Worm (Caenorhabditis elegans): ENCODE data around the gene F45E1.1.

The F45E1.1 gene

ce11 chrX:8019665-8020064 lies 16.2 kb downstream of the F45E1.1 start (continued):
- TF ChIP-seq spr-1 (tag; optimal IDR thresholded peaks at IDR 0.05) (no peak), set-16 (GFP tag; IDR thresholded peaks at IDR 0.05) (peak; percentile 81), ceh-20 (GFP tag; IDR thresholded peaks at IDR 0.05) (peak; percentile 88), daf-8 (GFP tag; IDR thresholded peaks at IDR 0.05) (no peak), attf-4 (tag; optimal IDR thresholded peaks at IDR 0.05) (no peak), T26A8.4 (GFP tag; IDR thresholded peaks at IDR 0.05) (peak; percentile 79), unc-39 (tag; optimal IDR thresholded peaks at IDR 0.05) (no peak), unc-62 (GFP tag; optimal IDR thresholded peaks at IDR 0.05 in 1 of 2) (peak in 1 of 2 experiments; percentile 63), unc-62 (tag; optimal IDR thresholded peaks at IDR 0.05) (no peak), ceh-82 (tag; optimal IDR thresholded peaks at IDR 0.05) (no peak), daf-16 (GFP tag; optimal IDR thresholded peaks at IDR 0.05) (peak in 1 of 2 experiments; percentile 59), daf-16 (tag; optimal IDR thresholded peaks at IDR 0.05) (peak; percentile 90), cey-2 (tag; optimal IDR thresholded peaks at IDR 0.05; ENCODE audit: borderline replicate concordance, insufficient read depth) (no peak), nhr-48 (tag; optimal IDR thresholded peaks at IDR 0.05) (peak; percentile 72), mep-1 (tag; optimal IDR thresholded peaks at IDR 0.05) (peak; percentile 93), php-3 (GFP tag; IDR thresholded peaks at IDR 0.05) (peak; percentile 61; the same call in 1 of the 2 replicates), F37D6.2 (tag; optimal IDR thresholded peaks at IDR 0.05) (peak; percentile 57), F49E8.2 (tag; optimal IDR thresholded peaks at IDR 0.05; ENCODE audit: borderline replicate concordance) (no peak), lin-39 (tag; optimal IDR thresholded peaks at IDR 0.05) (no peak), unc-130 (GFP tag; optimal IDR thresholded peaks at IDR 0.05) (no peak), nhr-102 (tag; optimal IDR thresholded peaks at IDR 0.05) (peak; percentile 24), sdz-12 (GFP tag; optimal IDR thresholded peaks at IDR 0.05) (peak; percentile 35), aha-1 (tag) (peak; percentile 97), R02D3.7 (tag; optimal IDR thresholded peaks at IDR 0.05) (no peak), Y5F2A.4 (GFP tag; optimal IDR thresholded peaks at IDR 0.05) (no peak), saeg-2 (GFP tag; IDR thresholded peaks at IDR 0.05) (0 out of 2 replicates have a peak, but pooled peaks have one; percentile 60), ZK546.5 (tag; optimal IDR thresholded peaks at IDR 0.05) (no peak), dve-1 (tag; optimal IDR thresholded peaks at IDR 0.05; ENCODE audit: insufficient read depth) (peak; percentile 91), spr-3 (GFP tag; optimal IDR thresholded peaks at IDR 0.05) (no peak), nhr-76 (tag; optimal IDR thresholded peaks at IDR 0.05) (no peak), ces-1 (GFP tag; optimal IDR thresholded peaks at IDR 0.05) (no peak), lin-13 (GFP tag; optimal IDR thresholded peaks at IDR 0.05) (peak; percentile 59), dmd-8 (GFP tag; IDR thresholded peaks at IDR 0.05) (peak; percentile 62; the same call in 1 of the 2 replicates), egl-43 (GFP tag; IDR thresholded peaks at IDR 0.05) (peak; percentile 93), pqm-1 (tag; optimal IDR thresholded peaks at IDR 0.05) (peak; percentile 24), hlh-30 (tag; optimal IDR thresholded peaks at IDR 0.05; ENCODE audit: insufficient read depth) (peak; percentile 99)

ce11 chrX:8021609-8022008 lies 18.1 kb downstream of the F45E1.1 start:
- peak; percentile 7 for TF ChIP-seq lin-13 (GFP tag; optimal IDR thresholded peaks at IDR 0.05)
- TF ChIP-seq ZK337.2 (GFP tag; IDR thresholded peaks at IDR 0.05): 0 out of 2 replicates have a peak, but pooled peaks have one; percentile 28
- peak; percentile 88 for TF ChIP-seq mep-1 (tag; optimal IDR thresholded peaks at IDR 0.05)
- 0 out of 2 replicates have a peak, but pooled peaks have one; percentile 17 for TF ChIP-seq madf-9 (GFP tag; conservative IDR thresholded peaks at IDR 0.05)
- peak; percentile 76 to 87 for TF ChIP-seq mdl-1 (tag; optimal IDR thresholded peaks at IDR 0.05)
- peak; percentile 90 for TF ChIP-seq hlh-11 (tag; optimal IDR thresholded peaks at IDR 0.05)
- peak; percentile 93 for TF ChIP-seq nhr-11 (tag; optimal IDR thresholded peaks at IDR 0.05)
- TF ChIP-seq pha-4 (GFP tag; IDR thresholded peaks at IDR 0.05): peak; percentile 33; the same call in 1 of the 2 replicates
- no peak for TF ChIP-seq pha-4 (tag; optimal IDR thresholded peaks at IDR 0.05)
- TF ChIP-seq php-3 (GFP tag; IDR thresholded peaks at IDR 0.05): no peak
- no peak; the same call in 1 of the 2 replicates for TF ChIP-seq arid-1 (GFP tag; conservative IDR thresholded peaks at IDR 0.05)
- TF ChIP-seq Y48G9A.11 (GFP tag; IDR thresholded peaks at IDR 0.05): no peak
- TF ChIP-seq mxl-3 (GFP tag; optimal IDR thresholded peaks at IDR 0.05): peak; percentile 21
- TF ChIP-seq egl-43 (GFP tag; IDR thresholded peaks at IDR 0.05): peak; percentile 84
- TF ChIP-seq ama-1 (optimal IDR thresholded peaks at IDR 0.05): peak; percentile 62
- TF ChIP-seq gei-8 (GFP tag; optimal IDR thresholded peaks at IDR 0.05): peak; percentile 29
- TF ChIP-seq hmg-1.1 (GFP tag; IDR thresholded peaks at IDR 0.05): peak; percentile 81
- TF ChIP-seq nhr-48 (tag; optimal IDR thresholded peaks at IDR 0.05): peak; percentile 53
- no peak for TF ChIP-seq nhr-76 (tag; optimal IDR thresholded peaks at IDR 0.05)
- no peak for TF ChIP-seq ztf-7 (tag; optimal IDR thresholded peaks at IDR 0.05)
- TF ChIP-seq lsy-2 (tag; optimal IDR thresholded peaks at IDR 0.05): peak; percentile 62 to 89
- TF ChIP-seq snpc-1.2 (GFP tag; IDR thresholded peaks at IDR 0.05): peak; percentile 46; the same call in 1 of the 2 replicates
